Worm (Caenorhabditis elegans) whole organism, early embryonic: ENCODE results near the gene egas-4.

ENCODE experiments used
- B0310.2 ChIP-seq: sonication (generic microtip); optimal IDR thresholded peaks from 2 replicates; lab custom pipeline; 2016; ENCODE audit warnings: mild to moderate bottlenecking, missing genetic modification characterization, missing compliant biosample characterization
- aly-1 ChIP-seq: sonication (generic microtip); optimal IDR thresholded peaks from 2 replicates; lab custom pipeline; 2016; ENCODE audit warnings: missing genetic modification characterization, missing compliant biosample characterization
- ama-1 ChIP-seq: fragments of 150-350 bp; optimal IDR thresholded peaks from 2 replicates; lab custom pipeline; 2014
- pes-1 ChIP-seq: fragments of 200-800 bp; sonication (Bioruptor generic); IDR thresholded peaks from 2 replicates; pipeline ENCODE4 v1.3.6; 2022; ENCODE audit warnings: missing genetic modification reagents, missing genetic modification characterization, missing compliant biosample characterization
- scrt-1 ChIP-seq: fragments of 200-800 bp; sonication (Bioruptor generic); IDR thresholded peaks from 2 replicates; pipeline ENCODE4 v1.3.6; 2022; ENCODE audit warnings: missing genetic modification characterization, missing compliant biosample characterization
- tra-4 ChIP-seq: sonication (generic microtip); optimal IDR thresholded peaks from 2 replicates; lab custom pipeline; 2017; ENCODE audit warnings: missing genetic modification characterization, missing compliant biosample characterization

- TF ChIP-seq ama-1 (no peak), pes-1 (GFP tag; lab: Robert Waterston, UW) (no peak), B0310.2 (tag; lab: Kevin White, UChicago) (no peak), tra-4 (no peak), scrt-1 (GFP tag; lab: Robert Waterston, UW) (no peak), aly-1 (no peak)
Observed at ce11 chrIV:7454890-7455289, 42.8 kb downstream of the egas-4 start.
